Worm (Caenorhabditis elegans): ENCODE data around the gene R10E9.3.

R10E9.3 gene

ce11 chrIII:3978438-3978837, 18.4 kb downstream of the R10E9.3 start:
- no peak for TF ChIP-seq ceh-36 (tag; optimal IDR thresholded peaks at IDR 0.05)

- TF ChIP-seq flt-1 (GFP tag; IDR thresholded peaks at IDR 0.05) (no peak), tbx-37 (GFP tag; conservative IDR thresholded peaks at IDR 0.05) (0 out of 2 replicates have a peak, but pooled peaks have one; percentile 6)
Observed at ce11 chrIII:3979980-3980631, 20.1 kb downstream of the R10E9.3 start.

DNA sequence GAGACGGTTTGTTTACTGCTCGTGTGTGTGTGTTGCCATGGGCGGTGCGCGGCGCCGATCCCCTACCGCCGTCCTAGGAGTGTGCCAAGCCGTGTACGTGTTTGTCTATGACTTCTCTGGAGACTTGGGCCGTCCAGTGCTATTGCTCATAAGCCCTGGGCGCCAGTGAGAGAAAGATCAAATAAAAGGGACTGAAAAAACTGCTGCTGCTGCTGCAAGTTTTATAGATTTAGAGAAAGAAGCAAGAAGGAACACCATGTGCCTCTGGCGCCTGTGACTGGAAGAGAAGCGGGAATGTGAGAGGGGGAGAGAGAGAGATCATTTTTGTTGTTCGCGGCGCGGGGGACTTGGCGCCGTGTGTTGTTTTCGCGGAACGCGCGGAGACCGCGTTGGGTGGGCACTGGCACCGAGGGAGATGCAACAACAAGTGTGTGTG, 24.0 kb downstream of the R10E9.3 start:
- no peak for TF ChIP-seq sea-1 (GFP tag; conservative IDR thresholded peaks at IDR 0.05)
- no peak for TF ChIP-seq F13C5.2 (tag; optimal IDR thresholded peaks at IDR 0.05)
- no peak for TF ChIP-seq hmbx-1 (tag; optimal IDR thresholded peaks at IDR 0.05)
- TF ChIP-seq scrt-1 (GFP tag; IDR thresholded peaks at IDR 0.05), result no peak

DNA sequence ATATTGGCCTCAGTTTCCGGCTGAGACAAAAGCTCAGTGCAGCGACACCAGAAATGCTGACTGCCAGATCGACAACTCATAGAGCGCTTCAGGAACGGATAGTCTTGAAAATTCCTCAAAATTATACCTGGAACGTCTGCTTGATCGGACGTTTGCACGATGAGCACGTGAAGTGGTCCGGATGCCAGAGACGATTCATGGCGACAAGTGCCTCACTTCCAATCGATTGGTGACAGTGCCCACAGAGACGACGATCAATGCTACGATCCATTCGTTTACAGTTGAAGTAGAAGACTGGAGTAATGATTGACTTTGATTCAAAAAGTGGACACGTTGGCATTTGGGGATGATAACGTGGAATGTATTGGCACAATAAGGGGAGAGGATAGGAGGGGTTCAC, 26.3 kb downstream of the R10E9.3 start, which contains the start of gene Y1A5A.1:
Gene Y1A5A.1, minus strand, starts transcription at position 294 of the 400 bp plus-strand sequence.
- no peak for TF ChIP-seq pes-1 (GFP tag; IDR thresholded peaks at IDR 0.05)

- TF ChIP-seq F13C5.2 (tag; optimal IDR thresholded peaks at IDR 0.05), result no peak
- TF ChIP-seq sea-1 (GFP tag; conservative IDR thresholded peaks at IDR 0.05), result no peak
- TF ChIP-seq tbx-11 (GFP tag; IDR thresholded peaks at IDR 0.05), result no peak
- TF ChIP-seq hmg-4 (GFP tag; optimal IDR thresholded peaks at IDR 0.05), result no peak
- TF ChIP-seq ets-7 (tag; optimal IDR thresholded peaks at IDR 0.05), result no peak
- TF ChIP-seq hnd-1 (tag; optimal IDR thresholded peaks at IDR 0.05), result no peak
- TF ChIP-seq aly-1 (tag; optimal IDR thresholded peaks at IDR 0.05), result no peak
- no peak for TF ChIP-seq tra-4 (tag; optimal IDR thresholded peaks at IDR 0.05)
- no peak for TF ChIP-seq hmbx-1 (tag; optimal IDR thresholded peaks at IDR 0.05)
- TF ChIP-seq ama-1 (optimal IDR thresholded peaks at IDR 0.05), result no peak
- TF ChIP-seq pes-1 (GFP tag; IDR thresholded peaks at IDR 0.05), result no peak
- TF ChIP-seq ceh-13 (GFP tag; optimal IDR thresholded peaks at IDR 0.05), result no peak
- TF ChIP-seq B0310.2 (tag; optimal IDR thresholded peaks at IDR 0.05), result no peak
- no peak for TF ChIP-seq scrt-1 (GFP tag; IDR thresholded peaks at IDR 0.05)
- TF ChIP-seq flt-1 (GFP tag; IDR thresholded peaks at IDR 0.05), result no peak
- TF ChIP-seq ceh-36 (tag; optimal IDR thresholded peaks at IDR 0.05), result no peak
Observed at ce11 chrIII:3987759-3988158, 27.7 kb downstream of the R10E9.3 start, which contains the start of gene C36E8.6. TSS of gene C36E8.6 (plus strand) at chrIII:3988059.

DNA sequence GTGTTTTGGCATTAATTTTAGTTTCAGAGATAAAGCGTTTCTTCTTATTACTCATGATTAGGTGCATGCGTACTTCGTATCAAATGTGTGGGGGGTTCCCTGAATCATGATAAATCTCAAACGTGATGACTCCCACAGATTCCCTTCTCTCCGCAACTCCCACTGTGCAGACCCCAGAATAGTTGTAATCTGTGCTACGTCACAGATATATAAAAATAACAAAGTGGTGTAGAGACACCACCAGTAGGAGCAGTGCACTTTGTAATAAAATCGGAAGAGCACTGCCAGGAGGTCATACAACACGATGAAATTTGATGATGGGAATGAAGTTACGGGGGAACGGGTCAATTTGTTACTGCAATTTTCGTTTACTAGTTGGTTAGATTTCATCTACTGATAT, 31.3 kb downstream of the R10E9.3 start:
- TF ChIP-seq ets-7 (tag; optimal IDR thresholded peaks at IDR 0.05) (no peak), hnd-1 (tag; optimal IDR thresholded peaks at IDR 0.05) (no peak), flt-1 (GFP tag; IDR thresholded peaks at IDR 0.05) (no peak), scrt-1 (GFP tag; IDR thresholded peaks at IDR 0.05) (no peak)

DNA sequence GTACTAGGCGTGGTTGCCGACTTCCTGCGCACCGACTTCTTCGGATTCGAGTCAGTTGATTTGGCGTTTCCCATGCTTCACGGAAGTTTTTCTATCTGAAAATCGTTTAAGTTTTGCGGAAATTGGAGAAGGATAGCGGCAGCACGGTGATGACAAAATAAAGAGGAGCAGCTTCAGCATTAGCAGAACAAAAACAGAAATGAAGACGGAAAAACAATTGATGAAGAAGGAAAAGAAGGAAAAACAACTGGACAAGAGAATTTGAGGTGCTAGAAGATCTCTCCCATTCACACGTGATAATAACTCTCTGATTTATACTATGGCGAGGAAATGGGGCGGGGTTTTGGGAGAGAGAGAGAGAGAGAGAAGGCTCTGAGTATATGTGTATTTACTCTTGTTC, 32.1 kb downstream of the R10E9.3 start, which contains the start of gene glb-11:
Gene glb-11, minus strand, starts transcription at position 101 of the 400 bp plus-strand sequence.
- TF ChIP-seq B0310.2 (tag; optimal IDR thresholded peaks at IDR 0.05) (no peak), ama-1 (optimal IDR thresholded peaks at IDR 0.05) (no peak), hnd-1 (tag; optimal IDR thresholded peaks at IDR 0.05) (no peak), aly-1 (tag; optimal IDR thresholded peaks at IDR 0.05) (no peak), ceh-36 (tag; optimal IDR thresholded peaks at IDR 0.05) (no peak), tbx-11 (GFP tag; IDR thresholded peaks at IDR 0.05) (no peak), F13C5.2 (tag; optimal IDR thresholded peaks at IDR 0.05) (no peak), scrt-1 (GFP tag; IDR thresholded peaks at IDR 0.05) (no peak), tra-4 (tag; optimal IDR thresholded peaks at IDR 0.05) (no peak), tbx-37 (GFP tag; conservative IDR thresholded peaks at IDR 0.05) (no peak), hmg-4 (GFP tag; optimal IDR thresholded peaks at IDR 0.05) (no peak), sea-1 (GFP tag; conservative IDR thresholded peaks at IDR 0.05) (no peak), hmbx-1 (tag; optimal IDR thresholded peaks at IDR 0.05) (no peak), ets-7 (tag; optimal IDR thresholded peaks at IDR 0.05) (no peak), flt-1 (GFP tag; IDR thresholded peaks at IDR 0.05) (no peak), pes-1 (GFP tag; IDR thresholded peaks at IDR 0.05) (no peak), ceh-13 (GFP tag; optimal IDR thresholded peaks at IDR 0.05) (no peak)

DNA sequence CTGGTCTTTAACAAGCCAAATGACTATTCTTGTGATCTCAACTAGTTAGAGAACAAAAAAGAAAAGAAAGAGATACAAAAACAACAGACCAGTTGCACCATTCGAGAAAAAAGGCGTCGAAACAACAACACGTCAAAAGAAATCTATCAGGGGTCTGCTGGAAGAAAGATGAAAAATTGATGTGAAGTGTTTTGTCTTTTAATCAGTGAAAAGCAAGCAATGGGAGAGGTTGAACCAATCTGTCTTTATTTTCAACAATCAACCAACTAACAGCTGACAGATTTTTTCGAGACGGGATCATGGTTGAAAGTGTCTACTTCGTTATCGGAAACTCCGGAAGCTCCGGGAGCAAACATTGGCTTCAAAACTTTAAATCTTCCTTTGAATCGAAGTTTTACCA, 34.4 kb downstream of the R10E9.3 start:
- TF ChIP-seq ceh-13 (GFP tag; optimal IDR thresholded peaks at IDR 0.05), result no peak
- no peak for TF ChIP-seq ama-1 (optimal IDR thresholded peaks at IDR 0.05)
- TF ChIP-seq tbx-37 (GFP tag; conservative IDR thresholded peaks at IDR 0.05), result no peak
- TF ChIP-seq F13C5.2 (tag; optimal IDR thresholded peaks at IDR 0.05), result no peak
- no peak for TF ChIP-seq B0310.2 (tag; optimal IDR thresholded peaks at IDR 0.05)
- TF ChIP-seq hnd-1 (tag; optimal IDR thresholded peaks at IDR 0.05), result no peak
- no peak for TF ChIP-seq sea-1 (GFP tag; conservative IDR thresholded peaks at IDR 0.05)
- no peak for TF ChIP-seq pes-1 (GFP tag; IDR thresholded peaks at IDR 0.05)
- no peak for TF ChIP-seq tbx-11 (GFP tag; IDR thresholded peaks at IDR 0.05)
- no peak for TF ChIP-seq tra-4 (tag; optimal IDR thresholded peaks at IDR 0.05)
- no peak for TF ChIP-seq scrt-1 (GFP tag; IDR thresholded peaks at IDR 0.05)
- no peak for TF ChIP-seq flt-1 (GFP tag; IDR thresholded peaks at IDR 0.05)
- TF ChIP-seq ceh-36 (tag; optimal IDR thresholded peaks at IDR 0.05), result no peak
- no peak for TF ChIP-seq hmbx-1 (tag; optimal IDR thresholded peaks at IDR 0.05)
- TF ChIP-seq hmg-4 (GFP tag; optimal IDR thresholded peaks at IDR 0.05), result no peak
- TF ChIP-seq ets-7 (tag; optimal IDR thresholded peaks at IDR 0.05), result no peak

Measured in whole organism, early embryonic.